Fruit fly (Drosophila melanogaster) whole organism, embryonic: Measurements from ENCODE around the gene CG9130.

ENCODE experiments used
- Abd-B ChIP-seq: fragments of 200-800 bp; sonication (Bioruptor generic); optimal IDR thresholded peaks from 2 replicates; lab custom pipeline; 2018; ENCODE audit warnings: missing biosample characterization, mild to moderate bottlenecking, missing genetic modification characterization, moderate library complexity
- Ada2b ChIP-seq: fragments of 200-800 bp; sonication (Bioruptor generic); IDR thresholded peaks from 2 replicates; pipeline ENCODE4 v1.3.6; 2022; ENCODE audit warnings: missing biosample characterization, missing genetic modification characterization
- BEAF-32 ChIP-seq: fragments of 200-800 bp; sonication (Bioruptor generic); optimal IDR thresholded peaks from 3 replicates; lab custom pipeline; 2017; ENCODE audit warnings: missing biosample characterization, missing genetic modification characterization, mild to moderate bottlenecking, moderate library complexity, missing genetic modification reagents
- CG10321 ChIP-seq: fragments of 200-800 bp; sonication (Bioruptor generic); IDR thresholded peaks from 2 replicates; pipeline ENCODE4 v1.3.6; 2022; ENCODE audit warnings: missing biosample characterization, missing genetic modification characterization
- CG12391 ChIP-seq: fragments of 200-800 bp; sonication (Bioruptor generic); optimal IDR thresholded peaks from 3 replicates; lab custom pipeline; 2018; ENCODE audit warnings: missing biosample characterization, mild to moderate bottlenecking, missing genetic modification characterization, moderate library complexity
- CG12659 ChIP-seq: fragments of 200-800 bp; sonication (Bioruptor generic); optimal IDR thresholded peaks from 3 replicates; lab custom pipeline; 2017; ENCODE audit warnings: mild to moderate bottlenecking, missing biosample characterization, missing genetic modification reagents, missing genetic modification characterization
- CG13123 ChIP-seq: fragments of 200-800 bp; sonication (Bioruptor generic); optimal IDR thresholded peaks from 2 replicates; lab custom pipeline; 2016; ENCODE audit warnings: missing biosample characterization, missing genetic modification characterization
- CG14710 ChIP-seq: fragments of 200-800 bp; sonication (Bioruptor generic); optimal IDR thresholded peaks from 3 replicates; lab custom pipeline; 2019; ENCODE audit warnings: missing biosample characterization, mild to moderate bottlenecking, missing genetic modification characterization, moderate library complexity
- CG14860 ChIP-seq: fragments of 200-800 bp; sonication (Bioruptor generic); IDR thresholded peaks from 3 replicates; pipeline ENCODE4 v1.3.6; 2022; ENCODE audit warnings: missing biosample characterization, missing genetic modification characterization; ENCODE audit not compliant: partially characterized antibody
- CG14965 ChIP-seq: fragments of 200-800 bp; sonication (Bioruptor generic); optimal IDR thresholded peaks from 2 replicates; lab custom pipeline; 2016; ENCODE audit warnings: missing biosample characterization, missing genetic modification characterization, borderline replicate concordance
- CG15601 ChIP-seq: fragments of 200-800 bp; sonication (Bioruptor generic); optimal IDR thresholded peaks from 3 replicates; lab custom pipeline; 2019; ENCODE audit warnings: missing biosample characterization, mild to moderate bottlenecking, missing genetic modification characterization, moderate library complexity
- CG1603 ChIP-seq: fragments of 200-800 bp; sonication (Bioruptor generic); optimal IDR thresholded peaks from 2 replicates; lab custom pipeline; 2019; ENCODE audit warnings: missing biosample characterization, mild to moderate bottlenecking, missing genetic modification characterization, moderate library complexity
- CG1647 ChIP-seq: fragments of 200-800 bp; sonication (Bioruptor generic); optimal IDR thresholded peaks from 3 replicates; lab custom pipeline; 2016; ENCODE audit warnings: missing biosample characterization, missing genetic modification characterization
- CG16813 ChIP-seq: fragments of 200-800 bp; sonication (Bioruptor generic); IDR thresholded peaks from 3 replicates; pipeline ENCODE4 v1.3.6; 2022; ENCODE audit warnings: missing biosample characterization, missing genetic modification characterization; ENCODE audit not compliant: partially characterized antibody
- CG17829 ChIP-seq: fragments of 200-800 bp; optimal IDR thresholded peaks from 2 replicates; lab custom pipeline; 2019; ENCODE audit warnings: missing biosample characterization, mild to moderate bottlenecking, missing genetic modification characterization, moderate library complexity
- CG18262 ChIP-seq: fragments of 200-800 bp; optimal IDR thresholded peaks from 3 replicates; lab custom pipeline; 2019; ENCODE audit warnings: missing biosample characterization, mild to moderate bottlenecking, missing genetic modification characterization, moderate library complexity
- CG31441 ChIP-seq: fragments of 200-800 bp; sonication (Bioruptor generic); IDR thresholded peaks from 2 replicates; pipeline ENCODE4 v1.3.6; 2022; ENCODE audit warnings: missing biosample characterization, missing genetic modification characterization
- CG3281 ChIP-seq: fragments of 200-800 bp; sonication (Bioruptor generic); optimal IDR thresholded peaks from 3 replicates; lab custom pipeline; 2017; ENCODE audit warnings: missing biosample characterization, mild to moderate bottlenecking, missing genetic modification characterization
- CG3847 ChIP-seq: fragments of 200-800 bp; sonication (Bioruptor generic); IDR thresholded peaks from 2 replicates; pipeline ENCODE4 v1.3.6; 2022; ENCODE audit warnings: missing biosample characterization, missing genetic modification characterization
- CG4404 ChIP-seq: fragments of 200-800 bp; sonication (Bioruptor generic); IDR thresholded peaks from 2 replicates; pipeline ENCODE4 v1.3.6; 2022; ENCODE audit warnings: missing biosample characterization, missing genetic modification characterization
- CG7357 ChIP-seq: fragments of 200-800 bp; sonication (Bioruptor generic); IDR thresholded peaks from 3 replicates; pipeline ENCODE4 v1.3.6; 2022; ENCODE audit warnings: missing biosample characterization, missing genetic modification characterization
- CG8290 ChIP-seq, 3 experiments: fragments of 200-800 bp; sonication (Bioruptor generic); optimal IDR thresholded peaks; 2 replicates each; lab custom pipeline; 2016 to 2019; ENCODE audit warnings: missing biosample characterization in 3 of 3, missing genetic modification characterization in 3 of 3, mild to moderate bottlenecking in 2 of 3, moderate library complexity in 1 of 3
- CG9727 ChIP-seq: fragments of 200-800 bp; sonication (Bioruptor generic); optimal IDR thresholded peaks from 3 replicates; lab custom pipeline; 2017; ENCODE audit warnings: missing biosample characterization, mild to moderate bottlenecking, missing genetic modification characterization
- CG9817 ChIP-seq: fragments of 200-800 bp; sonication (Bioruptor generic); optimal IDR thresholded peaks from 2 replicates; lab custom pipeline; 2018; ENCODE audit warnings: missing biosample characterization, mild to moderate bottlenecking, missing genetic modification characterization, moderate library complexity
- Camta ChIP-seq: fragments of 200-800 bp; sonication (Bioruptor generic); optimal IDR thresholded peaks from 2 replicates; lab custom pipeline; 2016; ENCODE audit warnings: missing biosample characterization, missing genetic modification characterization
- CoRest ChIP-seq: fragments of 200-800 bp; sonication (Bioruptor generic); optimal IDR thresholded peaks from 3 replicates; lab custom pipeline; 2018; ENCODE audit warnings: missing biosample characterization, mild to moderate bottlenecking, missing genetic modification characterization, moderate library complexity
- D19B ChIP-seq: fragments of 200-800 bp; sonication (Bioruptor generic); optimal IDR thresholded peaks from 2 replicates; lab custom pipeline; 2017; ENCODE audit warnings: missing biosample characterization, mild to moderate bottlenecking, missing genetic modification characterization
- Dfd ChIP-seq, 2 experiments: fragments of >200 bp; optimal IDR thresholded peaks; 2 replicates each; lab custom pipeline; 2017; ENCODE audit warnings: missing biosample characterization in 2 of 2, missing genetic modification characterization in 2 of 2
- Dip3 ChIP-seq: fragments of 200-800 bp; sonication (Bioruptor generic); optimal IDR thresholded peaks from 3 replicates; lab custom pipeline; 2016; ENCODE audit warnings: missing biosample characterization, missing genetic modification characterization
- E2f2 ChIP-seq: fragments of 200-800 bp; sonication (Bioruptor generic); IDR thresholded peaks from 2 replicates; pipeline ENCODE4 v1.3.6; 2022; ENCODE audit warnings: missing biosample characterization, missing genetic modification characterization
- Gug ChIP-seq: fragments of 200-800 bp; sonication (Bioruptor generic); IDR thresholded peaks from 4 replicates; pipeline ENCODE4 v1.3.6; 2022; ENCODE audit warnings: missing biosample characterization, missing genetic modification characterization
- Mes4 ChIP-seq: fragments of 200-800 bp; sonication (Bioruptor generic); optimal IDR thresholded peaks from 2 replicates; lab custom pipeline; 2016; ENCODE audit warnings: missing biosample characterization, missing genetic modification characterization
- Myb ChIP-seq: fragments of 200-800 bp; sonication (Bioruptor generic); optimal IDR thresholded peaks from 2 replicates; lab custom pipeline; 2016; ENCODE audit warnings: missing biosample characterization, missing genetic modification characterization
- Opbp ChIP-seq: fragments of 200-800 bp; sonication (Bioruptor generic); IDR thresholded peaks from 3 replicates; pipeline ENCODE4 v1.3.6; 2022; ENCODE audit warnings: missing biosample characterization, missing genetic modification characterization; ENCODE audit not compliant: partially characterized antibody
- YL-1 ChIP-seq: fragments of 200-800 bp; sonication (Bioruptor generic); optimal IDR thresholded peaks from 3 replicates; lab custom pipeline; 2017; ENCODE audit warnings: missing biosample characterization, mild to moderate bottlenecking, missing genetic modification characterization
- ash1 ChIP-seq: fragments of 200-800 bp; sonication (Bioruptor generic); optimal IDR thresholded peaks from 2 replicates; lab custom pipeline; 2018; ENCODE audit warnings: missing biosample characterization, mild to moderate bottlenecking, missing genetic modification characterization
- chif ChIP-seq, 2 experiments: fragments of 200-800 bp; sonication (Bioruptor generic); optimal IDR thresholded peaks; 3 replicates each; lab custom pipeline; 2016; ENCODE audit warnings: missing biosample characterization in 2 of 2, missing genetic modification characterization in 2 of 2
- crp ChIP-seq, 2 experiments: fragments of 200-800 bp; sonication (Bioruptor generic); optimal IDR thresholded peaks; 2 replicates in 1 of 2; 3 replicates in 1 of 2; lab custom pipeline; 2017; ENCODE audit warnings: missing biosample characterization in 2 of 2, missing genetic modification characterization in 2 of 2, mild to moderate bottlenecking in 1 of 2, moderate library complexity in 1 of 2
- ftz-f1 ChIP-seq: fragments of 200-800 bp; sonication (Bioruptor generic); optimal IDR thresholded peaks from 2 replicates; lab custom pipeline; 2016; ENCODE audit warnings: missing biosample characterization, missing genetic modification characterization
- gro ChIP-seq: fragments of 200-800 bp; sonication (Bioruptor generic); optimal IDR thresholded peaks from 2 replicates; lab custom pipeline; 2016; ENCODE audit warnings: missing biosample characterization, missing genetic modification characterization
- maf-S ChIP-seq: fragments of 200-800 bp; sonication (Bioruptor generic); optimal IDR thresholded peaks from 2 replicates; lab custom pipeline; 2016; ENCODE audit warnings: missing biosample characterization, missing genetic modification characterization
- pan ChIP-seq, 4 experiments: fragments of >200 bp in 3 of 4; fragments of 200-800 bp in 1 of 4; sonication (Bioruptor generic) in 1 of 4; optimal IDR thresholded peaks in 3 of 4; IDR thresholded peaks in 1 of 4; 2 replicates each; pipeline versions ENCODE4 v1.3.6 to Lab custom; 2017 to 2022; ENCODE audit warnings: missing biosample characterization in 2 of 4, missing genetic modification characterization in 2 of 4, mixed read lengths in 1 of 4
- repo ChIP-seq: fragments of 200-800 bp; sonication (Bioruptor generic); optimal IDR thresholded peaks from 2 replicates; lab custom pipeline; 2016; ENCODE audit warnings: missing biosample characterization, missing genetic modification characterization
- vvl ChIP-seq: fragments of 200-800 bp; sonication (Bioruptor generic); IDR thresholded peaks from 2 replicates; pipeline ENCODE4 v1.3.6; 2022; ENCODE audit warnings: missing biosample characterization, missing genetic modification characterization
- zf30C ChIP-seq: fragments of 200-800 bp; sonication (Bioruptor generic); optimal IDR thresholded peaks from 3 replicates; lab custom pipeline; 2018; ENCODE audit warnings: missing biosample characterization, mild to moderate bottlenecking, missing genetic modification characterization

CG9130 gene

DNA sequence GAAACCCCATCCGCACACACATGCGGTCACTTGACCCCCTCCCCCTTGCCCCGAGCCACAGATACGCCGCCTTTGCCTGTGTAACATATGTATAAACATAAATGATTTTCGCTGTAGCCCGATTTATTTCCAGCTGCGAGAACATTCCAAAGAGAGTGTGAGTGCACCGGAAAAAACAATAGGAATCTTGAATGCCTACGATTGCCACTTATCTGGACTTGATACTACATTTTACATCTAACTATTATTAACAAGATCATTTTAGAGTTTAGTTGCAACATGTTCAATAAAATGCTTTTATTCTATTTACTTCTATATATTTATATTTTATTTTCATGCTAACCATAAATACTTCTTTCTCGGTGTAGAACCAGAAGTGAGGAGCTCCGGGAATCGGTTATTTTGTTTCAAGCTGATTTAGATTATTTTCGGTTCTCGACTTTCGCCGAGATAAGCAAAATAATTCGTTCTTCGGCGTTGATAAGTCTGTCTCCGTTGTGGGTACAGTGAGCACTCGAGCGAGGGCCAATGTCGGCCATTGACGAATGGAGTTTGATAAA lies 48.3 kb downstream of the CG9130 start (continued):
- TF ChIP-seq CG14965 (GFP tag; lab: Kevin White, UChicago) (no peak), D19B (GFP tag; lab: Kevin White, UChicago) (peak; percentile 18), CG1647 (no peak), CG31441 (GFP tag; lab: Robert Waterston, UW) (peak; percentile 97), Ada2b (GFP tag; lab: Robert Waterston, UW) (no peak), CG4404 (GFP tag; lab: Robert Waterston, UW) (peak; percentile 78), Myb (GFP tag; lab: Kevin White, UChicago) (no peak), CG10321 (GFP tag; lab: Robert Waterston, UW) (0 out of 2 replicates have a peak, but pooled peaks have one; percentile 9), repo (GFP tag; lab: Kevin White, UChicago) (no peak), CG9817 (tag; lab: Kevin White, UChicago) (peak; percentile 51), gro (GFP tag; lab: Kevin White, UChicago) (no peak), Gug (GFP tag; lab: Robert Waterston, UW) (peak; percentile 51), Dfd (GFP tag; optimal IDR thresholded peaks at IDR 0.05; lab: Kevin White, UChicago) (no peak), CoRest (tag; lab: Kevin White, UChicago) (peak; percentile 88), Camta (GFP tag; lab: Kevin White, UChicago) (peak; percentile 38)

- TF ChIP-seq CG15601 (tag; lab: Kevin White, UChicago): peak; percentile 17
- peak; percentile 54 for TF ChIP-seq BEAF-32 (GFP tag; lab: Kevin White, UChicago)
- peak; percentile 56 for TF ChIP-seq Abd-B (GFP tag; lab: Kevin White, UChicago)
- peak; percentile 13 for TF ChIP-seq Mes4 (GFP tag; lab: Kevin White, UChicago)
- peak; percentile 27; the same call in 1 of the 2 replicates for TF ChIP-seq vvl (GFP tag; lab: Robert Waterston, UW)
- TF ChIP-seq chif (GFP tag; optimal IDR thresholded peaks at IDR 0.05; lab: Kevin White, UChicago): peak in 1 of 2 experiments; percentile 12
- TF ChIP-seq YL-1: peak; percentile 90
- no peak for TF ChIP-seq ash1 (GFP tag; lab: Kevin White, UChicago)
- peak; percentile 94 for TF ChIP-seq CG7357 (GFP tag; lab: Robert Waterston, UW)
- TF ChIP-seq E2f2: peak; percentile 80
- peak; percentile 70 for TF ChIP-seq CG3847 (GFP tag; lab: Robert Waterston, UW)
- TF ChIP-seq CG16813: no peak
- TF ChIP-seq ftz-f1: peak; percentile 21
- TF ChIP-seq CG1603 (tag; lab: Kevin White, UChicago): peak; percentile 40
- no peak for TF ChIP-seq pan (optimal IDR thresholded peaks at IDR 0.05; lab: Kevin White, UChicago)
- TF ChIP-seq pan (GFP tag; optimal IDR thresholded peaks at IDR 0.05 in 1 of 2, IDR thresholded peaks at IDR 0.05 in 1 of 2): no peak
- peak; percentile 55 for TF ChIP-seq CG17829
- peak; percentile 65 for TF ChIP-seq CoRest (tag; lab: Kevin White, UChicago)
- 0 out of 3 replicates have a peak, but pooled peaks have one; percentile 16 for TF ChIP-seq Opbp (GFP tag; lab: Robert Waterston, UW)
- TF ChIP-seq CG9727 (GFP tag; lab: Kevin White, UChicago): peak; percentile 28
- TF ChIP-seq CG12659: peak; percentile 72
- 0 out of 3 replicates have a peak, but pooled peaks have one; percentile 21 for TF ChIP-seq CG14860 (GFP tag; lab: Robert Waterston, UW)
- TF ChIP-seq Dip3: peak; percentile 11
- TF ChIP-seq CG13123 (GFP tag; lab: Kevin White, UChicago): peak; percentile 5
- peak in 1 of 2 experiments; percentile 23 for TF ChIP-seq crp (GFP tag; optimal IDR thresholded peaks at IDR 0.05; lab: Kevin White, UChicago)
- TF ChIP-seq CG18262: peak; percentile 16
- peak; percentile 9 for TF ChIP-seq CG8290 (GFP tag; optimal IDR thresholded peaks at IDR 0.05; lab: Kevin White, UChicago)
- no peak for TF ChIP-seq CG8290 (tag; optimal IDR thresholded peaks at IDR 0.05; lab: Kevin White, UChicago)
- no peak for TF ChIP-seq maf-S (GFP tag; lab: Kevin White, UChicago)
- no peak for TF ChIP-seq Camta (GFP tag; lab: Kevin White, UChicago)
- peak; percentile 20 for TF ChIP-seq zf30C
- peak; percentile 76 for TF ChIP-seq CG14710
- TF ChIP-seq CG12391: peak; percentile 57
- no peak for TF ChIP-seq CG3281 (GFP tag; lab: Kevin White, UChicago)
Measured at dm6 chr3L:1302234-1302949, 50.6 kb downstream of the CG9130 start, which contains the start of the genes Rac1 and Acat2. TSS of gene Rac1 (minus strand) at chr3L:1302683. TSS of gene Acat2 (plus strand) at chr3L:1302944.
